Fruit fly (Drosophila melanogaster): Measurements from ENCODE around the gene CG45095.

The CG45095 gene

DNA sequence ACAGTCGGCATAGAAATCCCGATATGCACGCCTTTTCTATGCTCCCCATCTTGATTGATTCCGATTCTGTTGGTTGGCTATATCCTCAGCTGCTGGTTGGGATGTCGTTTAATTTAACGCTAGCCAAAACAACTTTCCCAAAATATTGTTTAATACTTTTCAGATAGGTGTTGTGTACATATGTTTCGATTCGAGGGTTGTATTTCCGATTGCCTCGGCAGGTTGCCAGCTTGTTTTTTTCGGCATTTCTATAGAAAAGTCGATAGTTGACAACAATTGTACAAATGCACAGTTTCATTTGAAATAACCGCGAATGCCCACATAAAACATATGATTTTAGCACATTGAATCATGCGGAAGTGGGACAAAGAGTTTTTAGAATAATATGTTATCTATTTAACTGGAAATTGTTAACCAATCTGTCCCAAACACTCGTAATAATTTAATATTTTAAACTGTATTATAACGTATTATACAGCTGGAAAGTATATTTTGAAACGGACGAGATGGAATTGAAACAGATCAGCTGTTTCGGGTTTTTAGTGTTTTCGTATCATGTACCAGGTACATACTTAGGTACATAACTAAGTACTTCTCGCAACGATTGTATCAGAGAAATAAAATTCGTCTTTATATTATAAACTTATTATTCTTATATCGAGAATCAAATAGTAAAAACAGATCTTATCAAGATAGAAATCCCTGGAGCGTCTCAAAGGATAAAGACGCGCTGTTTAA lies 47.7 kb upstream of the CG45095 start, which contains the start of gene CG31109 (continued):
- peak; percentile 26 for TF ChIP-seq pum (GFP tag; optimal IDR thresholded peaks at IDR 0.05)
- TF ChIP-seq pan (optimal IDR thresholded peaks at IDR 0.05): no peak
- peak in 1 of 2 experiments; percentile 38 for TF ChIP-seq pan (GFP tag; optimal IDR thresholded peaks at IDR 0.05 in 1 of 2, IDR thresholded peaks at IDR 0.05 in 1 of 2)
- TF ChIP-seq crp (GFP tag; optimal IDR thresholded peaks at IDR 0.05): peak; percentile 65 to 87
- no peak for TF ChIP-seq Ada2b (GFP tag; IDR thresholded peaks at IDR 0.05)
- TF ChIP-seq PHDP (tag; optimal IDR thresholded peaks at IDR 0.05): peak; percentile 1
- TF ChIP-seq CG12659 (GFP tag; optimal IDR thresholded peaks at IDR 0.05): peak; percentile 48
- TF ChIP-seq CTCF (GFP tag; optimal IDR thresholded peaks at IDR 0.05): no peak
- TF ChIP-seq ind (GFP tag; optimal IDR thresholded peaks at IDR 0.05): peak; percentile 25
- TF ChIP-seq CG10274 (GFP tag; optimal IDR thresholded peaks at IDR 0.05): no peak
- TF ChIP-seq NFAT (GFP tag; IDR thresholded peaks at IDR 0.05): no peak
- TF ChIP-seq chinmo (GFP tag; IDR thresholded peaks at IDR 0.05; ENCODE audit: partially characterized antibody): no peak
- no peak for TF ChIP-seq pnt (GFP tag; optimal IDR thresholded peaks at IDR 0.05)
- peak; percentile 49 for TF ChIP-seq CG34224 (GFP tag; IDR thresholded peaks at IDR 0.05; ENCODE audit: partially characterized antibody)
- no peak for TF ChIP-seq CG8089 (GFP tag; optimal IDR thresholded peaks at IDR 0.05)
- no peak for TF ChIP-seq CG8281 (tag; optimal IDR thresholded peaks at IDR 0.05)
- TF ChIP-seq CoRest (tag; optimal IDR thresholded peaks at IDR 0.05): peak; percentile 29
- peak; percentile 10 for TF ChIP-seq CG15479 (GFP tag; optimal IDR thresholded peaks at IDR 0.05)
- TF ChIP-seq CG15696 (tag; optimal IDR thresholded peaks at IDR 0.05): peak; percentile 46
- no peak for TF ChIP-seq NfI (GFP tag; optimal IDR thresholded peaks at IDR 0.05)
- TF ChIP-seq seq (GFP tag; IDR thresholded peaks at IDR 0.05): no peak
- no peak for TF ChIP-seq Hr3 (GFP tag; optimal IDR thresholded peaks at IDR 0.05)
- peak; percentile 27 for TF ChIP-seq CG9797 (GFP tag; optimal IDR thresholded peaks at IDR 0.05)
- TF ChIP-seq CG18262 (tag; optimal IDR thresholded peaks at IDR 0.05): peak; percentile 33
- no peak for TF ChIP-seq Asciz (GFP tag; optimal IDR thresholded peaks at IDR 0.05)
- TF ChIP-seq sd (tag; optimal IDR thresholded peaks at IDR 0.05): peak; percentile 26
- TF ChIP-seq CG13624 (GFP tag; optimal IDR thresholded peaks at IDR 0.05): peak; percentile 42
- TF ChIP-seq CG4617 (GFP tag; optimal IDR thresholded peaks at IDR 0.05; ENCODE audit: borderline replicate concordance): peak; percentile 60
- peak; percentile 30 for TF ChIP-seq Six4 (GFP tag; optimal IDR thresholded peaks at IDR 0.05)
- TF ChIP-seq ems (GFP tag; optimal IDR thresholded peaks at IDR 0.05): no peak
- TF ChIP-seq trem (tag; optimal IDR thresholded peaks at IDR 0.05): peak; percentile 80
- peak; percentile 22 for TF ChIP-seq CG8944 (GFP tag; optimal IDR thresholded peaks at IDR 0.05)
- peak; percentile 41 for TF ChIP-seq bigmax (GFP tag; optimal IDR thresholded peaks at IDR 0.05)
- no peak for TF ChIP-seq Gug (GFP tag; IDR thresholded peaks at IDR 0.05)
- TF ChIP-seq Dbx (GFP tag; IDR thresholded peaks at IDR 0.05): 0 out of 3 replicates have a peak, but pooled peaks have one; percentile 42
- peak; percentile 24 for TF ChIP-seq CG2678 (tag; optimal IDR thresholded peaks at IDR 0.05)
- peak; percentile 51 for TF ChIP-seq Rfx (GFP tag; IDR thresholded peaks at IDR 0.05)
- TF ChIP-seq CG11398 (GFP tag; optimal IDR thresholded peaks at IDR 0.05): no peak
- TF ChIP-seq eve (GFP tag; optimal IDR thresholded peaks at IDR 0.05): peak in 1 of 2 experiments; percentile 56
- no peak for TF ChIP-seq CG17186 (GFP tag; optimal IDR thresholded peaks at IDR 0.05)
- TF ChIP-seq CG18599 (GFP tag; optimal IDR thresholded peaks at IDR 0.05): peak; percentile 19
- peak; percentile 35 for TF ChIP-seq nmo (GFP tag; optimal IDR thresholded peaks at IDR 0.05)
- peak; percentile 32 for TF ChIP-seq CG2712 (tag; optimal IDR thresholded peaks at IDR 0.05)
- no peak for TF ChIP-seq CG32772 (GFP tag; IDR thresholded peaks at IDR 0.05)
- peak; percentile 52 for TF ChIP-seq CG13296 (GFP tag; optimal IDR thresholded peaks at IDR 0.05)
- TF ChIP-seq CG7357 (GFP tag; IDR thresholded peaks at IDR 0.05): no peak
- TF ChIP-seq Xbp1 (GFP tag; optimal IDR thresholded peaks at IDR 0.05): peak; percentile 20
- TF ChIP-seq Fer2 (tag; optimal IDR thresholded peaks at IDR 0.05): no peak
- peak; percentile 78 for TF ChIP-seq Dref (GFP tag; IDR thresholded peaks at IDR 0.05)
- TF ChIP-seq CG11456 (GFP tag; IDR thresholded peaks at IDR 0.05): no peak

Measured in whole organism, embryonic.